Worm (Caenorhabditis elegans): Measurements from ENCODE around the gene F13E6.2.

The F13E6.2 gene

DNA sequence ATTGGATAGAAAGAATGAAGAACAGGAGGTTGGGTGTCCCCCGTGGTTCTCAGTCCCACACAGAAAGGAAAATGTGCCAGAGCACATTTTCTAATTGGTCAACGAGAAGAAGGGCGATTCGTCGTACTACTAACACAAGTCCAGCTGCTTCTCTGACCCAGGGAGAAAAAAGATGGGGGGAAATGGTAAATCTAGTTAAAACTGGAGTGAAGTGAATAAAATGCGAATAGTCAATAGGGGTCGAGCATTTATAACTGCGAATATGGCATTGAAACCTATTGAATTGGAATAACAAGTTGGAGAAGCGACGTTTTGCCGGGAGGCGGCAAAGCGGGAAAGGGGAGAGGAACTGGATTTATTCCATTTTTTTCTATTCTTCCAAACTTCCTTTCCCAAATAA is 51.5 kb downstream of the F13E6.2 start:
- TF ChIP-seq mep-1 (tag; optimal IDR thresholded peaks at IDR 0.05) (no peak), M03D4.4 (tag; optimal IDR thresholded peaks at IDR 0.05) (no peak), nhr-76 (tag; optimal IDR thresholded peaks at IDR 0.05) (no peak), ces-1 (GFP tag; optimal IDR thresholded peaks at IDR 0.05) (peak; percentile 81), flh-1 (GFP tag; optimal IDR thresholded peaks at IDR 0.05) (no peak), unc-62 (GFP tag; optimal IDR thresholded peaks at IDR 0.05) (no peak), blmp-1 (tag; optimal IDR thresholded peaks at IDR 0.05) (no peak), cnd-1 (tag; optimal IDR thresholded peaks at IDR 0.05) (peak; percentile 25)

ce11 chrX:10619554-10620199 is 54.4 kb downstream of the F13E6.2 start:
- peak; percentile 96 for TF ChIP-seq ces-1 (GFP tag; optimal IDR thresholded peaks at IDR 0.05)
- TF ChIP-seq elt-1 (tag; optimal IDR thresholded peaks at IDR 0.05; ENCODE audit: borderline replicate concordance, insufficient read depth), result no peak
- TF ChIP-seq ceh-43 (GFP tag; optimal IDR thresholded peaks at IDR 0.05), result no peak
- TF ChIP-seq snpc-4 (tag; optimal IDR thresholded peaks at IDR 0.05), result no peak
- peak; percentile 10 for TF ChIP-seq nhr-2 (tag; optimal IDR thresholded peaks at IDR 0.05)

ce11 chrX:10618619-10619130 is 55.4 kb downstream of the F13E6.2 start:
- TF ChIP-seq zip-8 (tag; optimal IDR thresholded peaks at IDR 0.05) (peak; percentile 43), pha-4 (tag; optimal IDR thresholded peaks at IDR 0.05) (peak; percentile 63), nhr-2 (tag; optimal IDR thresholded peaks at IDR 0.05) (no peak)
